Worm (Caenorhabditis elegans) whole organism, midembryonic: ENCODE measurements around the gene Y53F4B.10.

Experiments used
- T22C8.4 ChIP-seq: fragments of 200-800 bp; sonication (Bioruptor generic); IDR thresholded peaks from 2 replicates; pipeline ENCODE4 v1.3.6; 2022; ENCODE audit warnings: missing genetic modification characterization, missing compliant biosample characterization
- cog-1 ChIP-seq: sonication (generic microtip); optimal IDR thresholded peaks from 2 replicates; lab custom pipeline; 2016; ENCODE audit warnings: missing genetic modification characterization, missing compliant biosample characterization
- ztf-29 ChIP-seq: fragments of 200-800 bp; sonication (Bioruptor generic); IDR thresholded peaks from 2 replicates; pipeline ENCODE4 v1.3.6; 2022; ENCODE audit warnings: missing genetic modification reagents, missing genetic modification characterization, missing compliant biosample characterization

ce11 chrII:14964877-14965276 is 38.4 kb downstream of the Y53F4B.10 start:
- TF ChIP-seq T22C8.4 (GFP tag; lab: Robert Waterston, UW) (no peak), cog-1 (tag; lab: Kevin White, UChicago) (no peak), ztf-29 (no peak)
